Fruit fly (Drosophila melanogaster): ENCODE results near the gene Msp300.

The Msp300 gene

DNA sequence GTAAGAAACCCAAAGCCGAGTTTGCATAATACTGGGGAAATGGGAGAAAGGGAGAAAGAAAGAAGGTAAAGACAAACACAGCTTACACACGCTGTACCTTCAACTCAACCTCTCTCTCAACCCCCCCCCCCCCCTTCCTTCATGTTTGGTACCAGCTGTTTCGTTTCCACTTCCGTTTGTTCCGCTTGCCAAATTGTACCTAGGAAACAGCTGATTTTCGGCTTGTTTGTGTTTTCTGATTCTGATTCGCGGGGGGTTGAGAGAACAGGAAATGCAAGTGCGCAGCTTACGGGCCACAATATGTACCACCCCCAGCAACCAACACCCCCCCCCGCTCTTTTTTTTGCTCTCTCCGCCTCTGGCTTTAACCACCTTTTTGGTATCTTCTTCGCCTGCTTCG lies 36.7 kb upstream of the Msp300 start (continued):
- TF ChIP-seq psq (GFP tag; optimal IDR thresholded peaks at IDR 0.05), result peak; percentile 52

DNA sequence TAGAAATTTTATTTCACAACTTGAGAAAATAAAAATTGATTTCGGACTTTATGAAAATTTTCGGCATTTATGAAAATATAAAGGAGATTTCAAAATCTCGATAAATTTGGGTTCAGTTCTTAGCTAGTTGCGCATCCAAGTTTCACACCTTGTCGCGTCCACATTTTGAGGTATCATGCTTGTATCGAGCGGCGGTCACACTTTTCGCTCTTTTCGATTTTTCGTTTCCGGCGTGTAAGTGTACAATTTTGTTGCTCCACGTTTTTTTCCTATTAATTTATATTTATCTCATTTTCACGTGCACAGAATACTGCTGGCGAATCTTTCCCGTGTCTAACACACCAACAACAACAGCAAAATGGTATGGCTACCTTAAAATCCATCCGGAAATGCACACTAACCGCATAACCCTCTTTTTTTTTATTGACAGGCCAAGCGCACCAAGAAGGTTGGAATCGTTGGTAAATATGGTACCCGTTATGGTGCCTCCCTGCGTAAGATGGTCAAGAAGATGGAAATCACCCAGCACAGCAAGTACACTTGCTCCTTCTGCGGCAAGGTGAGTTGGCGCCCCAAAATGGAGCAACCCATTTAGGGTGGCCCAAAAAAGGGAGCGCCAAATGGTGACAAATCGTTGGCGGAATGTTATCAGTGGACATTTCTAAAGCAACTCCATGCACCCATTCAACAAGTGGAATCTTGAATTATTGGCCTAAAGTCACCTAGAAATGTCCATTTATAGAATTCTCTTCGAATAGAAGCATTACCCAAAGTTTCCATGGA lies 29.7 kb upstream of the Msp300 start, which contains the start of gene RpL37A:
Gene RpL37A, plus strand, starts transcription at position 161 of the 783 bp plus-strand sequence.
- TF ChIP-seq CG3838 (GFP tag; optimal IDR thresholded peaks at IDR 0.05) (peak; percentile 18), Doc3 (GFP tag; IDR thresholded peaks at IDR 0.05; ENCODE audit: partially characterized antibody) (no peak), Tbp (GFP tag; optimal IDR thresholded peaks at IDR 0.05) (no peak), CG4617 (GFP tag; optimal IDR thresholded peaks at IDR 0.05; ENCODE audit: borderline replicate concordance) (peak; percentile 41), stwl (tag; optimal IDR thresholded peaks at IDR 0.05) (peak; percentile 79), CG6683 (GFP tag; optimal IDR thresholded peaks at IDR 0.05) (peak; percentile 64), oc (tag; optimal IDR thresholded peaks at IDR 0.05) (no peak), trh (GFP tag; optimal IDR thresholded peaks at IDR 0.05) (peak; percentile 49), Optix (GFP tag; IDR thresholded peaks at IDR 0.05) (peak; percentile 76), zen (tag; optimal IDR thresholded peaks at IDR 0.05) (peak; percentile 68), CHES-1-like (GFP tag; optimal IDR thresholded peaks at IDR 0.05) (peak; percentile 76), CG18476 (GFP tag; optimal IDR thresholded peaks at IDR 0.05) (peak; percentile 63), CG1647 (GFP tag; optimal IDR thresholded peaks at IDR 0.05) (peak; percentile 71), CG17359 (tag; optimal IDR thresholded peaks at IDR 0.05) (peak; percentile 71), gem (tag; optimal IDR thresholded peaks at IDR 0.05) (no peak), CG17328 (GFP tag; IDR thresholded peaks at IDR 0.05) (peak; percentile 77), tgo (GFP tag; IDR thresholded peaks at IDR 0.05) (peak; percentile 53; the same call in 2 of the 3 replicates), Asciz (GFP tag; optimal IDR thresholded peaks at IDR 0.05) (peak; percentile 80), maf-S (GFP tag; optimal IDR thresholded peaks at IDR 0.05) (peak; percentile 76), Hey (tag; optimal IDR thresholded peaks at IDR 0.05) (no peak), ci (GFP tag; IDR thresholded peaks at IDR 0.05) (peak; percentile 96), vvl (GFP tag; IDR thresholded peaks at IDR 0.05) (peak; percentile 90), disco-r (GFP tag; optimal IDR thresholded peaks at IDR 0.05) (peak; percentile 72), Bdp1 (GFP tag; optimal IDR thresholded peaks at IDR 0.05) (peak; percentile 62), cas (GFP tag; IDR thresholded peaks at IDR 0.05) (peak; percentile 57; the same call in 1 of the 2 replicates), CkIIα-i1 (GFP tag; IDR thresholded peaks at IDR 0.05) (no peak), tap (tag; optimal IDR thresholded peaks at IDR 0.05) (peak; percentile 66), CG1233 (GFP tag; optimal IDR thresholded peaks at IDR 0.05) (peak; percentile 78), Lim3 (GFP tag; IDR thresholded peaks at IDR 0.05) (no peak), sob (GFP tag; IDR thresholded peaks at IDR 0.05) (peak; percentile 85), peb (GFP tag; IDR thresholded peaks at IDR 0.05) (no peak), CG15696 (tag; optimal IDR thresholded peaks at IDR 0.05) (peak; percentile 28), CG6791 (GFP tag; IDR thresholded peaks at IDR 0.05; ENCODE audit: partially characterized antibody) (0 out of 3 replicates have a peak, but pooled peaks have one; percentile 11), bbx (GFP tag; IDR thresholded peaks at IDR 0.05; ENCODE audit: partially characterized antibody) (peak; percentile 61; the same call in 1 of the 2 replicates), CG5245 (GFP tag; optimal IDR thresholded peaks at IDR 0.05) (peak; percentile 73), CG3281 (GFP tag; optimal IDR thresholded peaks at IDR 0.05) (peak; percentile 89), Rx (GFP tag; IDR thresholded peaks at IDR 0.05) (peak; percentile 78), CG11398 (GFP tag; optimal IDR thresholded peaks at IDR 0.05) (peak; percentile 78), CG5180 (GFP tag; optimal IDR thresholded peaks at IDR 0.05) (peak; percentile 71), org-1 (GFP tag; optimal IDR thresholded peaks at IDR 0.05) (peak; percentile 61), psq (GFP tag; optimal IDR thresholded peaks at IDR 0.05) (peak; percentile 30), CTCF (GFP tag; optimal IDR thresholded peaks at IDR 0.05) (peak; percentile 70), CG12744 (GFP tag; optimal IDR thresholded peaks at IDR 0.05) (peak; percentile 71), Blimp-1 (GFP tag; optimal IDR thresholded peaks at IDR 0.05) (no peak), CG16815 (GFP tag; optimal IDR thresholded peaks at IDR 0.05) (no peak), E2f2 (GFP tag; IDR thresholded peaks at IDR 0.05) (peak; percentile 78), CG14441 (GFP tag; IDR thresholded peaks at IDR 0.05) (peak; percentile 57; the same call in 1 of the 2 replicates), CG30431 (GFP tag; optimal IDR thresholded peaks at IDR 0.05) (peak; percentile 63)

Measured in whole organism, embryonic.